Worm (Caenorhabditis elegans): ENCODE measurements around the gene dmsr-11.

dmsr-11 gene

DNA sequence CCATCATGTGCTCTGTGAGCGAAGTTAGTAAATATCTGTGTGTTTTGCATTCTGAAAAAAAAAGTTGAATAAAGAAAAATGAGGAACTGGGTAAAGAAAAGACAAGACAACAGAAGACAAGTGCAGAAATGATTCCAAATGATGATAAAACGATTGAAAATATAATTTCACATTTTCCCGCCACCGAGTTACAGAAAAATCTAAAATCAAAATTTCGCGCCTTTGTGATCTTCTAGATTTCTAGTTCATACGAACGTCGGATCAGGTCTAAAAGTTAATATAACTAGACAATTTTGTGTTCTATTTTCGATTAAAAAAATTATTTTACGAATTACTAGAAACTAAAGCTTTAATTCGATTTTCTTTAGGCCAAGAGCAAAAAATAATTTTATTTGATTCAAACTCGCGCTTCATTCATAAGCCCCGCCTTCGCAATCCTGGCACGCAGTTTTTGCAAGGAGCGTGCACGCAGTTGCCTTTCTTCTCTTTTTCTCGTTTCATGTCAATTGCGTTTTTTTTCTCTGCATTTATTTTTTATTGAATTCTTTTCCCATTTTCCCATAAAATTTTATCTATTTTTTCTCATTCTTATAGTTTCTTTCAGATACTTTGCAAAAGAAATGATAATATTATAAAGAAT is 18.9 kb downstream of the dmsr-11 start, which contains the start of the genes spn-4 and spe-39 (continued):
- TF ChIP-seq snpc-4 (GFP tag; optimal IDR thresholded peaks at IDR 0.05), result no peak
- TF ChIP-seq snpc-4 (tag; optimal IDR thresholded peaks at IDR 0.05), result peak in 2 of 4 experiments; percentile 50 to 55
- peak; percentile 17 for TF ChIP-seq ztf-18 (tag; optimal IDR thresholded peaks at IDR 0.05)
- no peak for TF ChIP-seq ztf-26 (tag; optimal IDR thresholded peaks at IDR 0.05)
- TF ChIP-seq B0336.3 (GFP tag; IDR thresholded peaks at IDR 0.05), result peak; percentile 76
- peak; percentile 89 for TF ChIP-seq snpc-3.4 (tag; optimal IDR thresholded peaks at IDR 0.05)
- TF ChIP-seq hmg-1.2 (GFP tag; IDR thresholded peaks at IDR 0.05), result peak; percentile 47
- no peak for TF ChIP-seq nfya-1 (tag; optimal IDR thresholded peaks at IDR 0.05; ENCODE audit: borderline replicate concordance, insufficient read depth)
- TF ChIP-seq somi-1 (GFP tag; optimal IDR thresholded peaks at IDR 0.05), result no peak
- no peak for TF ChIP-seq pha-4 (tag; optimal IDR thresholded peaks at IDR 0.05)
- TF ChIP-seq Y95B8A.8 (GFP tag; IDR thresholded peaks at IDR 0.05), result 0 out of 2 replicates have a peak, but pooled peaks have one; percentile 14
- no peak for TF ChIP-seq Y67H2A.10 (GFP tag; conservative IDR thresholded peaks at IDR 0.05)
- TF ChIP-seq sdz-38 (tag; optimal IDR thresholded peaks at IDR 0.05), result no peak
- TF ChIP-seq attf-6 (GFP tag; IDR thresholded peaks at IDR 0.05), result no peak
- TF ChIP-seq lsy-27 (tag; optimal IDR thresholded peaks at IDR 0.05; ENCODE audit: borderline replicate concordance, insufficient read depth), result no peak
- no peak for TF ChIP-seq aptf-3 (GFP tag; IDR thresholded peaks at IDR 0.05)
- no peak for TF ChIP-seq egrh-3 (GFP tag; IDR thresholded peaks at IDR 0.05)
- peak; percentile 27 for TF ChIP-seq snpc-1.3 (tag; optimal IDR thresholded peaks at IDR 0.05; ENCODE audit: insufficient read depth)
- 0 out of 2 replicates have a peak, but pooled peaks have one; percentile 57 for TF ChIP-seq Y53G8AR.9 (GFP tag; conservative IDR thresholded peaks at IDR 0.05)
- TF ChIP-seq egl-44 (GFP tag; IDR thresholded peaks at IDR 0.05), result no peak
- no peak for TF ChIP-seq bed-1 (GFP tag; IDR thresholded peaks at IDR 0.05)
- TF ChIP-seq nhr-120 (GFP tag; IDR thresholded peaks at IDR 0.05), result no peak
- TF ChIP-seq nhr-80 (tag; optimal IDR thresholded peaks at IDR 0.05), result peak; percentile 8
- TF ChIP-seq let-607 (tag; optimal IDR thresholded peaks at IDR 0.05), result peak in 1 of 2 experiments; percentile 14
- TF ChIP-seq tbp1 (GFP tag; optimal IDR thresholded peaks at IDR 0.05), result peak; percentile 41
- peak; percentile 72 for TF ChIP-seq mcd-1 (GFP tag; IDR thresholded peaks at IDR 0.05)
- no peak for TF ChIP-seq cebp-2 (GFP tag; IDR thresholded peaks at IDR 0.05)
- TF ChIP-seq hlh-12 (tag; optimal IDR thresholded peaks at IDR 0.05), result no peak
- peak; percentile 72 for TF ChIP-seq B0019.2 (GFP tag; conservative IDR thresholded peaks at IDR 0.05)
- peak; percentile 97 for TF ChIP-seq madf-6 (GFP tag; IDR thresholded peaks at IDR 0.05)
- no peak for TF ChIP-seq him-1 (tag; optimal IDR thresholded peaks at IDR 0.05)
- no peak for TF ChIP-seq unc-62 (GFP tag; optimal IDR thresholded peaks at IDR 0.05)
- peak; percentile 96 for TF ChIP-seq xnd-1 (tag; optimal IDR thresholded peaks at IDR 0.05)
- no peak for TF ChIP-seq F23B12.7 (tag; optimal IDR thresholded peaks at IDR 0.05; ENCODE audit: insufficient read depth)
- no peak for TF ChIP-seq zim-3 (tag; optimal IDR thresholded peaks at IDR 0.05)
- peak; percentile 61 for TF ChIP-seq Y79H2A.3 (GFP tag; conservative IDR thresholded peaks at IDR 0.05)
- TF ChIP-seq ceh-58 (GFP tag; IDR thresholded peaks at IDR 0.05), result no peak
- no peak for TF ChIP-seq lin-40 (tag; optimal IDR thresholded peaks at IDR 0.05)
- TF ChIP-seq madf-3 (GFP tag; IDR thresholded peaks at IDR 0.05), result peak; percentile 28; the same call in 1 of the 2 replicates
- TF ChIP-seq F22D6.2 (tag; optimal IDR thresholded peaks at IDR 0.05), result no peak
- TF ChIP-seq fkh-3 (tag; optimal IDR thresholded peaks at IDR 0.05), result no peak
- no peak for TF ChIP-seq ama-1 (optimal IDR thresholded peaks at IDR 0.05)
- TF ChIP-seq ama-1 (GFP tag; optimal IDR thresholded peaks at IDR 0.05), result no peak
- peak; percentile 96 for TF ChIP-seq madf-8 (GFP tag; conservative IDR thresholded peaks at IDR 0.05)
- peak; percentile 77 for TF ChIP-seq lsl-1 (GFP tag; optimal IDR thresholded peaks at IDR 0.05)
- no peak for TF ChIP-seq F57A8.1 (GFP tag; optimal IDR thresholded peaks at IDR 0.05)
- peak; percentile 97 for TF ChIP-seq efl-1 (GFP tag; optimal IDR thresholded peaks at IDR 0.05)
- 0 out of 2 replicates have a peak, but pooled peaks have one; percentile 52 for TF ChIP-seq hsf-1 (GFP tag; IDR thresholded peaks at IDR 0.05)

All from whole organism, young adult.